Worm (Caenorhabditis elegans) whole organism, midembryonic: ENCODE data around the gene srh-239.

Experiments
- T22C8.4 ChIP-seq: fragments of 200-800 bp; sonication (Bioruptor generic); IDR thresholded peaks from 2 replicates; pipeline ENCODE4 v1.3.6; 2022; ENCODE audit warnings: missing genetic modification characterization, missing compliant biosample characterization
- cog-1 ChIP-seq: sonication (generic microtip); optimal IDR thresholded peaks from 2 replicates; lab custom pipeline; 2016; ENCODE audit warnings: missing genetic modification characterization, missing compliant biosample characterization
- flt-1 ChIP-seq: fragments of 200-800 bp; sonication (Bioruptor generic); IDR thresholded peaks from 2 replicates; pipeline ENCODE4 v1.3.6; 2022; ENCODE audit warnings: missing genetic modification characterization, missing compliant biosample characterization
- klf-2 ChIP-seq: fragments of 200-800 bp; sonication (Bioruptor generic); conservative IDR thresholded peaks from 2 replicates; pipeline ENCODE4 v1.3.6; 2022; ENCODE audit warnings: missing genetic modification reagents, missing genetic modification characterization, missing compliant biosample characterization
- med-1 ChIP-seq: sonication (generic microtip); optimal IDR thresholded peaks from 2 replicates; lab custom pipeline; 2017; ENCODE audit warnings: missing genetic modification characterization, mild to moderate bottlenecking, missing compliant biosample characterization, antibody characterized with exemption, missing genetic modification reagents; ENCODE audit not compliant: insufficient read depth
- ref-1 ChIP-seq: fragments of 200-800 bp; sonication (Bioruptor generic); conservative IDR thresholded peaks from 2 replicates; pipeline ENCODE4 v1.3.6; 2022; ENCODE audit warnings: missing genetic modification reagents, missing genetic modification characterization, missing compliant biosample characterization
- tab-1 ChIP-seq: fragments of 200-800 bp; sonication (Bioruptor generic); IDR thresholded peaks from 2 replicates; pipeline ENCODE4 v1.3.6; 2022; ENCODE audit warnings: missing genetic modification characterization, missing compliant biosample characterization
- ztf-23 ChIP-seq: fragments of 200-800 bp; sonication (Bioruptor generic); IDR thresholded peaks from 2 replicates; pipeline ENCODE4 v1.3.6; 2022; ENCODE audit warnings: missing genetic modification reagents, missing genetic modification characterization, missing compliant biosample characterization
- ztf-29 ChIP-seq: fragments of 200-800 bp; sonication (Bioruptor generic); IDR thresholded peaks from 2 replicates; pipeline ENCODE4 v1.3.6; 2022; ENCODE audit warnings: missing genetic modification reagents, missing genetic modification characterization, missing compliant biosample characterization

DNA sequence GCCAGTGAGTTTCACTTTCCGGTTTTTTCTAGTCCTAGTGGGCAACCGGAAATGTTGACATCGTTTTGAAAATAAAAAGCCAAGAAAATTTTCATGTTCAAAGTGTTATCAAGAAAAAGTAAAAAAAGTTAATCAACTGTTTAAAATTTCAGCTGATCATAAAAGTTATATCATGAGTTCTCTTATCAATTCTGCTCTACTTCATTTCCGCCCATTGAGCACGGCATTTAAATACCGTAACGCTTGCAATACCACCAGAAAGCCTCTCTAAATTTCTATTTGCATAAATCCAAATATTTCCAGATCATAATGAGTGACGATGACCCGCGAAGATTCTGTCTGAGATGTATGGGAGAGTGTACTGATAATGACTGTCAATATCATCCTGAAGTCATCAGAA lies 922 bp upstream of the srh-239 start, which contains the start of gene T26H5.9:
- TF ChIP-seq flt-1 = no peak
- TF ChIP-seq cog-1 (tag; lab: Kevin White, UChicago) = no peak
- no peak for TF ChIP-seq T22C8.4
- TF ChIP-seq tab-1 (GFP tag; lab: Robert Waterston, UW) = no peak
- no peak for TF ChIP-seq klf-2 (GFP tag; lab: Robert Waterston, UW)
- no peak for TF ChIP-seq med-1 (GFP tag; lab: Kevin White, UChicago)
- no peak for TF ChIP-seq ref-1
- no peak for TF ChIP-seq ztf-29 (GFP tag; lab: Robert Waterston, UW)
- no peak for TF ChIP-seq ztf-23 (GFP tag; lab: Robert Waterston, UW)
